Worm (Caenorhabditis elegans) whole organism, L4 larva: ENCODE measurements around the gene C07D8.6.

ENCODE experiments used
- F26F4.8 ChIP-seq: fragments of 200-800 bp; sonication (Bioruptor generic); conservative IDR thresholded peaks from 2 replicates; pipeline ENCODE4 v1.3.6; 2022; ENCODE audit warnings: missing genetic modification characterization, missing compliant biosample characterization
- F37D6.2 ChIP-seq: sonication (generic microtip); optimal IDR thresholded peaks from 2 replicates; lab custom pipeline; 2016; ENCODE audit warnings: mild to moderate bottlenecking, missing genetic modification characterization, missing compliant biosample characterization
- aha-1 ChIP-seq: fragments of 150-350 bp; peaks from one replicate; lab custom pipeline; 2014; ENCODE audit warnings: missing biosample characterization, missing genetic modification characterization
- cey-2 ChIP-seq: sonication (generic microtip); optimal IDR thresholded peaks from 3 replicates; lab custom pipeline; 2017; ENCODE audit warnings: missing genetic modification characterization, mild to moderate bottlenecking, missing compliant biosample characterization, antibody characterized with exemption, borderline replicate concordance; ENCODE audit not compliant: insufficient read depth
- daf-16 ChIP-seq, 3 experiments: sonication (generic microtip); optimal IDR thresholded peaks; 2 replicates each; lab custom pipeline; 2016 to 2017; ENCODE audit warnings: missing genetic modification characterization in 3 of 3, missing genetic modification reagents in 3 of 3, mild to moderate bottlenecking in 2 of 3, missing compliant biosample characterization in 2 of 3, missing biosample characterization in 1 of 3, moderate library complexity in 1 of 3
- dmd-6 ChIP-seq: fragments of 200-800 bp; sonication (Bioruptor generic); IDR thresholded peaks from 2 replicates; pipeline ENCODE4 v1.3.6; 2022; ENCODE audit warnings: missing genetic modification reagents, missing genetic modification characterization, missing compliant biosample characterization
- dpl-1 ChIP-seq: fragments of 150-350 bp; optimal IDR thresholded peaks from 2 replicates; lab custom pipeline; 2014; ENCODE audit warnings: missing biosample characterization, missing genetic modification reagents, missing genetic modification characterization
- dve-1 ChIP-seq: sonication (generic microtip); optimal IDR thresholded peaks from 2 replicates; lab custom pipeline; 2017; ENCODE audit warnings: antibody characterized with exemption, mild to moderate bottlenecking, missing genetic modification characterization, missing compliant biosample characterization; ENCODE audit not compliant: insufficient read depth
- hlh-11 ChIP-seq: fragments of 200-800 bp; sonication (Bioruptor generic); optimal IDR thresholded peaks from 2 replicates; lab custom pipeline; 2018; ENCODE audit warnings: mild to moderate bottlenecking, missing genetic modification characterization, missing compliant biosample characterization
- hlh-30 ChIP-seq: sonication (generic microtip); optimal IDR thresholded peaks from 2 replicates; lab custom pipeline; 2017; ENCODE audit warnings: antibody characterized with exemption, mild to moderate bottlenecking, missing genetic modification characterization, missing compliant biosample characterization; ENCODE audit not compliant: insufficient read depth
- lin-1 ChIP-seq: fragments of 200-800 bp; sonication (Bioruptor generic); IDR thresholded peaks from 2 replicates; pipeline ENCODE4 v1.3.6; 2022; ENCODE audit warnings: missing genetic modification reagents, missing genetic modification characterization, missing compliant biosample characterization
- lin-38 ChIP-seq: fragments of 200-800 bp; sonication (Bioruptor generic); IDR thresholded peaks from 2 replicates; pipeline ENCODE4 v1.3.6; 2022; ENCODE audit warnings: missing genetic modification reagents, missing genetic modification characterization, missing compliant biosample characterization
- lir-3 ChIP-seq: sonication (generic microtip); optimal IDR thresholded peaks from 2 replicates; lab custom pipeline; 2016; ENCODE audit warnings: mild to moderate bottlenecking, missing genetic modification characterization, missing compliant biosample characterization
- lsy-2 ChIP-seq, 2 experiments: fragments of 150-350 bp in 1 of 2; sonication (generic microtip) in 1 of 2; optimal IDR thresholded peaks; 2 replicates each; lab custom pipeline; 2014 to 2017; ENCODE audit warnings: missing biosample characterization in 2 of 2, missing genetic modification characterization in 2 of 2
- madf-5 ChIP-seq, 2 experiments: fragments of 200-800 bp; sonication (Bioruptor generic); IDR thresholded peaks; 2 replicates each; pipeline ENCODE4 v1.3.6; 2022; ENCODE audit warnings: missing compliant biosample characterization in 2 of 2, missing genetic modification characterization in 2 of 2
- mdl-1 ChIP-seq, 2 experiments: fragments of 150-350 bp in 1 of 2; sonication (generic microtip) in 1 of 2; optimal IDR thresholded peaks; 2 replicates each; lab custom pipeline; 2014 to 2017; ENCODE audit warnings: missing biosample characterization in 2 of 2, missing genetic modification characterization in 2 of 2
- mep-1 ChIP-seq: fragments of 150-350 bp; sonication (generic microtip); optimal IDR thresholded peaks from 3 replicates; lab custom pipeline; 2014; ENCODE audit warnings: missing biosample characterization, missing genetic modification characterization
- mes-2 ChIP-seq: sonication (generic microtip); optimal IDR thresholded peaks from 2 replicates; lab custom pipeline; 2016; ENCODE audit warnings: missing genotype, mild to moderate bottlenecking, missing genetic modification characterization, missing compliant biosample characterization; ENCODE audit not compliant: poor library complexity, severe bottlenecking
- mxl-2 ChIP-seq: fragments of 200-800 bp; sonication (Bioruptor generic); conservative IDR thresholded peaks from 2 replicates; pipeline ENCODE4 v1.3.6; 2022; ENCODE audit warnings: missing genetic modification reagents, missing genetic modification characterization, missing compliant biosample characterization
- mxl-3 ChIP-seq: fragments of 200-800 bp; sonication (Bioruptor generic); optimal IDR thresholded peaks from 2 replicates; lab custom pipeline; 2018; ENCODE audit warnings: mild to moderate bottlenecking, missing genetic modification characterization, missing compliant biosample characterization
- nhr-102 ChIP-seq: sonication (generic microtip); optimal IDR thresholded peaks from 2 replicates; lab custom pipeline; 2016; ENCODE audit warnings: mild to moderate bottlenecking, missing genetic modification characterization, moderate library complexity, missing compliant biosample characterization
- nhr-11 ChIP-seq: fragments of 150-350 bp; optimal IDR thresholded peaks from 2 replicates; lab custom pipeline; 2014; ENCODE audit warnings: missing biosample characterization, missing genetic modification characterization
- nhr-111 ChIP-seq: fragments of 200-800 bp; sonication (Bioruptor generic); optimal IDR thresholded peaks from 2 replicates; lab custom pipeline; 2018; ENCODE audit warnings: mild to moderate bottlenecking, missing genetic modification characterization, missing compliant biosample characterization
- nhr-28 ChIP-seq: fragments of 150-350 bp; optimal IDR thresholded peaks from 2 replicates; lab custom pipeline; 2014; ENCODE audit warnings: missing biosample characterization, missing genetic modification characterization
- nhr-41 ChIP-seq: fragments of 200-800 bp; sonication (Bioruptor generic); IDR thresholded peaks from 2 replicates; pipeline ENCODE4 v1.3.6; 2022; ENCODE audit warnings: missing genetic modification reagents, missing genetic modification characterization, missing compliant biosample characterization
- nhr-48 ChIP-seq: sonication (generic microtip); optimal IDR thresholded peaks from 2 replicates; lab custom pipeline; 2016; ENCODE audit warnings: mild to moderate bottlenecking, missing genetic modification characterization, missing compliant biosample characterization
- nhr-6 ChIP-seq: fragments of 150-350 bp; optimal IDR thresholded peaks from 2 replicates; lab custom pipeline; 2014; ENCODE audit warnings: missing biosample characterization, missing genetic modification characterization
- nhr-77 ChIP-seq: fragments of 150-350 bp; optimal IDR thresholded peaks from 2 replicates; lab custom pipeline; 2014; ENCODE audit warnings: missing biosample characterization, missing genetic modification characterization
- php-3 ChIP-seq: fragments of 200-800 bp; sonication (Bioruptor generic); IDR thresholded peaks from 2 replicates; pipeline ENCODE4 v1.3.6; 2022; ENCODE audit warnings: missing genetic modification reagents, missing genetic modification characterization, missing compliant biosample characterization
- pqm-1 ChIP-seq: sonication (generic microtip); optimal IDR thresholded peaks from 2 replicates; lab custom pipeline; 2017; ENCODE audit warnings: missing biosample characterization, missing genetic modification characterization
- saeg-2 ChIP-seq: fragments of 200-800 bp; sonication (Bioruptor generic); IDR thresholded peaks from 2 replicates; pipeline ENCODE4 v1.3.6; 2022; ENCODE audit warnings: missing genetic modification reagents, missing genetic modification characterization, missing compliant biosample characterization
- snpc-1.2 ChIP-seq: fragments of 200-800 bp; sonication (Bioruptor generic); IDR thresholded peaks from 2 replicates; pipeline ENCODE4 v1.3.6; 2022; ENCODE audit warnings: missing genetic modification reagents, missing genetic modification characterization, missing compliant biosample characterization
- spr-3 ChIP-seq: fragments of 200-800 bp; sonication (Bioruptor generic); optimal IDR thresholded peaks from 2 replicates; lab custom pipeline; 2018; ENCODE audit warnings: mild to moderate bottlenecking, missing genetic modification characterization, missing compliant biosample characterization
- tra-1 ChIP-seq: fragments of 200-800 bp; sonication (Bioruptor generic); IDR thresholded peaks from 2 replicates; pipeline ENCODE4 v1.3.6; 2022; ENCODE audit warnings: missing genetic modification reagents, missing genetic modification characterization, missing compliant biosample characterization
- unc-130 ChIP-seq: sonication (generic microtip); optimal IDR thresholded peaks from 2 replicates; lab custom pipeline; 2016; ENCODE audit warnings: missing genetic modification reagents, missing genetic modification characterization, missing compliant biosample characterization
- unc-39 ChIP-seq: sonication (generic microtip); optimal IDR thresholded peaks from 2 replicates; lab custom pipeline; 2017; ENCODE audit warnings: missing biosample characterization, missing genetic modification characterization
- unc-62 ChIP-seq, 3 experiments: fragments of 150-350 bp in 1 of 3; sonication (generic microtip); optimal IDR thresholded peaks in 2 of 3; peaks in 1 of 3; 1 replicate in 1 of 3; 2 replicates in 2 of 3; lab custom pipeline; 2014 to 2017; ENCODE audit warnings: missing biosample characterization in 3 of 3, missing genetic modification characterization in 3 of 3, missing genetic modification reagents in 3 of 3, missing genotype in 1 of 3
- zfp-2 ChIP-seq: sonication (generic microtip); optimal IDR thresholded peaks from 2 replicates; lab custom pipeline; 2016; ENCODE audit warnings: mild to moderate bottlenecking, missing genetic modification characterization, missing compliant biosample characterization
- zfp-3 ChIP-seq: fragments of 200-800 bp; sonication (Bioruptor generic); conservative IDR thresholded peaks from 2 replicates; pipeline ENCODE4 v1.3.6; 2022; ENCODE audit warnings: missing genetic modification reagents, missing genetic modification characterization, missing compliant biosample characterization
- ztf-7 ChIP-seq: fragments of 150-350 bp; optimal IDR thresholded peaks from 2 replicates; lab custom pipeline; 2014; ENCODE audit warnings: missing biosample characterization, missing genetic modification characterization

Gene C07D8.6

ce11 chrX:7340915-7341559, at the start of gene C07D8.6:
Gene C07D8.6, plus strand, starts transcription at chrX:7341509.
- TF ChIP-seq nhr-48 (tag; lab: Kevin White, UChicago) (peak; percentile 83), ztf-7 (tag; lab: Kevin White, UChicago) (no peak), unc-62 (GFP tag; optimal IDR thresholded peaks at IDR 0.05 in 1 of 2; lab: Kevin White, UChicago) (peak in 1 of 2 experiments; percentile 28), unc-62 (tag; optimal IDR thresholded peaks at IDR 0.05; lab: Kevin White, UChicago) (no peak), dve-1 (tag; lab: Kevin White, UChicago) (peak; percentile 79), nhr-102 (tag; lab: Kevin White, UChicago) (no peak), pqm-1 (tag; lab: Kevin White, UChicago) (peak; percentile 95), nhr-111 (no peak), lin-1 (GFP tag; lab: Robert Waterston, UW) (peak; percentile 77), hlh-30 (tag; lab: Kevin White, UChicago) (peak; percentile 59), mes-2 (peak; percentile 26), nhr-77 (peak; percentile 70), snpc-1.2 (GFP tag; lab: Robert Waterston, UW) (no peak), unc-130 (GFP tag; lab: Kevin White, UChicago) (no peak), tra-1 (peak; percentile 53; the same call in 1 of the 2 replicates), F37D6.2 (tag; lab: Kevin White, UChicago) (no peak), F26F4.8 (GFP tag; lab: Robert Waterston, UW) (no peak), spr-3 (no peak), lsy-2 (tag; optimal IDR thresholded peaks at IDR 0.05; lab: Kevin White, UChicago) (peak in 1 of 2 experiments; percentile 52), nhr-6 (tag; lab: Kevin White, UChicago) (peak; percentile 60), mxl-3 (GFP tag; lab: Kevin White, UChicago) (peak; percentile 82), lir-3 (tag; lab: Kevin White, UChicago) (no peak), aha-1 (tag; lab: Kevin White, UChicago) (peak; percentile 96), dmd-6 (GFP tag; lab: Robert Waterston, UW) (peak; percentile 86), hlh-11 (tag; lab: Kevin White, UChicago) (peak; percentile 89), mxl-2 (GFP tag; lab: Robert Waterston, UW) (no peak), php-3 (GFP tag; lab: Robert Waterston, UW) (peak; percentile 58; the same call in 1 of the 2 replicates), daf-16 (GFP tag; optimal IDR thresholded peaks at IDR 0.05; lab: Kevin White, UChicago) (peak in 1 of 2 experiments; percentile 60), daf-16 (tag; optimal IDR thresholded peaks at IDR 0.05; lab: Kevin White, UChicago) (peak; percentile 87), dpl-1 (GFP tag; lab: Kevin White, UChicago) (no peak), nhr-41 (GFP tag; lab: Robert Waterston, UW) (peak; percentile 36; the same call in 1 of the 2 replicates), zfp-3 (no peak), nhr-28 (peak; percentile 95), mdl-1 (tag; optimal IDR thresholded peaks at IDR 0.05; lab: Kevin White, UChicago) (peak in 1 of 2 experiments; percentile 50), nhr-11 (tag; lab: Kevin White, UChicago) (peak; percentile 17), lin-38 (GFP tag; lab: Robert Waterston, UW) (no peak), cey-2 (tag; lab: Kevin White, UChicago) (no peak), mep-1 (tag; lab: Kevin White, UChicago) (peak; percentile 59), saeg-2 (GFP tag; lab: Robert Waterston, UW) (0 out of 2 replicates have a peak, but pooled peaks have one; percentile 33)
- TF ChIP-seq, all 104 proteins: peak for 23

- peak; percentile 86 for TF ChIP-seq pqm-1 (tag; lab: Kevin White, UChicago)
- peak; percentile 23 for TF ChIP-seq dve-1 (tag; lab: Kevin White, UChicago)
- TF ChIP-seq lin-1 (GFP tag; lab: Robert Waterston, UW) = 0 out of 2 replicates have a peak, but pooled peaks have one; percentile 12
- peak; percentile 50 for TF ChIP-seq hlh-11 (tag; lab: Kevin White, UChicago)
- no peak for TF ChIP-seq madf-5 (GFP tag; IDR thresholded peaks at IDR 0.05; lab: Robert Waterston, UW)
- TF ChIP-seq dmd-6 (GFP tag; lab: Robert Waterston, UW) = peak; percentile 48
- no peak for TF ChIP-seq zfp-2 (tag; lab: Kevin White, UChicago)
- TF ChIP-seq unc-130 (GFP tag; lab: Kevin White, UChicago) = no peak
- TF ChIP-seq daf-16 (GFP tag; optimal IDR thresholded peaks at IDR 0.05; lab: Kevin White, UChicago) = no peak
- TF ChIP-seq daf-16 (tag; optimal IDR thresholded peaks at IDR 0.05; lab: Kevin White, UChicago) = peak; percentile 61
- TF ChIP-seq nhr-77 = peak; percentile 65
- TF ChIP-seq nhr-28 = peak; percentile 81
- TF ChIP-seq hlh-30 (tag; lab: Kevin White, UChicago) = peak; percentile 40
- no peak for TF ChIP-seq mep-1 (tag; lab: Kevin White, UChicago)
- TF ChIP-seq unc-39 (tag; lab: Kevin White, UChicago) = no peak
- peak; percentile 49 for TF ChIP-seq aha-1 (tag; lab: Kevin White, UChicago)
Observed at ce11 chrX:7291810-7292209, 49.5 kb upstream of the C07D8.6 start, which contains the start of gene lron-7. Gene lron-7, plus strand, starts transcription at chrX:7292132.
